Fruit fly (Drosophila melanogaster): ENCODE results near the gene CG2260.

CG2260 gene

DNA sequence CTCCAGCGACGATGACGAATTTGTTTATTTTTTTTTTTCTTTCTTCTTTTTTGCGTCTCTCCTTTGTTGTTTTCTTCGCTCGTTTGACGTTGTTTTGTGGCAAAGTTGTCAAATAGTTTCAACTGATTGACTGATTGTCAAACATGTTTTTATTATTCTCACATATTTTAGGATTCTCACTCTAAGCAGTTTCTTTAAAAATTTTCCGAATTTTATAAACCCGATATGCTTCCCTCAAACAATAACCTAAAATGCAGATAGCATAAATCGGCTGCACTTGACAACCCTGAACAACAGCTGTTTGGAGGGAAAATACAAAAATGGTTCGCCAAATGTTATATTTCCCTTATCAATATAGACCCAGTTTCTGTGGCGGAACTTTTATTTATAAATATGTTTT lies 22.6 kb upstream of the CG2260 start, which contains the start of gene CG17982 (continued):
- peak; percentile 66 for TF ChIP-seq run (tag; optimal IDR thresholded peaks at IDR 0.05)
- peak; percentile 81 for TF ChIP-seq CG17385 (GFP tag; optimal IDR thresholded peaks at IDR 0.05)
- no peak for TF ChIP-seq CG31388 (GFP tag; optimal IDR thresholded peaks at IDR 0.05)
- no peak for TF ChIP-seq CG14965 (GFP tag; optimal IDR thresholded peaks at IDR 0.05; ENCODE audit: borderline replicate concordance)
- no peak for TF ChIP-seq mld (GFP tag; IDR thresholded peaks at IDR 0.05; ENCODE audit: partially characterized antibody)
- TF ChIP-seq Poxn (GFP tag; IDR thresholded peaks at IDR 0.05), result no peak
- TF ChIP-seq Gsc (GFP tag; IDR thresholded peaks at IDR 0.05), result no peak
- TF ChIP-seq CG13894 (tag; optimal IDR thresholded peaks at IDR 0.05), result peak; percentile 90
- peak; percentile 80 for TF ChIP-seq Rx (GFP tag; IDR thresholded peaks at IDR 0.05)
- peak; percentile 80 for TF ChIP-seq CG32767 (GFP tag; IDR thresholded peaks at IDR 0.05)
- TF ChIP-seq Sry-δ (GFP tag; optimal IDR thresholded peaks at IDR 0.05), result peak; percentile 48
- peak; percentile 79 for TF ChIP-seq CG11456 (GFP tag; IDR thresholded peaks at IDR 0.05)
- peak; percentile 77 for TF ChIP-seq jumu (GFP tag; optimal IDR thresholded peaks at IDR 0.05)
- peak; percentile 87 for TF ChIP-seq CG33213 (GFP tag; optimal IDR thresholded peaks at IDR 0.05)
- TF ChIP-seq Abd-B (GFP tag; optimal IDR thresholded peaks at IDR 0.05), result peak; percentile 58
- TF ChIP-seq crol (GFP tag; IDR thresholded peaks at IDR 0.05), result no peak
- peak; percentile 70 for TF ChIP-seq CG6765 (GFP tag; optimal IDR thresholded peaks at IDR 0.05)
- peak; percentile 65 for TF ChIP-seq zen (tag; optimal IDR thresholded peaks at IDR 0.05)
- no peak for TF ChIP-seq Doc3 (GFP tag; IDR thresholded peaks at IDR 0.05; ENCODE audit: partially characterized antibody)
- TF ChIP-seq grau (tag; optimal IDR thresholded peaks at IDR 0.05), result peak; percentile 85
- peak; percentile 83 for TF ChIP-seq tgo (GFP tag; IDR thresholded peaks at IDR 0.05)
- peak; percentile 47 for TF ChIP-seq cato (GFP tag; optimal IDR thresholded peaks at IDR 0.05; ENCODE audit: borderline replicate concordance)
- peak; percentile 86 for TF ChIP-seq phol (tag; optimal IDR thresholded peaks at IDR 0.05)
- peak; percentile 51; the same call in 1 of the 3 replicates for TF ChIP-seq C15 (GFP tag; IDR thresholded peaks at IDR 0.05)
- TF ChIP-seq disco-r (GFP tag; optimal IDR thresholded peaks at IDR 0.05), result peak; percentile 64
- peak; percentile 81 for TF ChIP-seq CG10959 (GFP tag; IDR thresholded peaks at IDR 0.05)
- peak; percentile 72 for TF ChIP-seq Atf-2 (GFP tag; optimal IDR thresholded peaks at IDR 0.05)
- TF ChIP-seq HmgZ (tag; optimal IDR thresholded peaks at IDR 0.05), result peak; percentile 90
- peak; percentile 68 to 81 for TF ChIP-seq chif (GFP tag; optimal IDR thresholded peaks at IDR 0.05)
- TF ChIP-seq CG32772 (GFP tag; IDR thresholded peaks at IDR 0.05), result peak; percentile 73
- peak; percentile 66 for TF ChIP-seq NFAT (GFP tag; IDR thresholded peaks at IDR 0.05)
- TF ChIP-seq mirr (GFP tag; optimal IDR thresholded peaks at IDR 0.05), result peak; percentile 75
- peak; percentile 79 for TF ChIP-seq E2f1 (GFP tag; IDR thresholded peaks at IDR 0.05)
- TF ChIP-seq caup (GFP tag; optimal IDR thresholded peaks at IDR 0.05; ENCODE audit: severe bottlenecking), result peak; percentile 82
- peak; percentile 71 for TF ChIP-seq al (GFP tag; IDR thresholded peaks at IDR 0.05)
- TF ChIP-seq ERR (GFP tag; optimal IDR thresholded peaks at IDR 0.05), result peak; percentile 70
- TF ChIP-seq CG30403 (GFP tag; optimal IDR thresholded peaks at IDR 0.05), result peak; percentile 86
- TF ChIP-seq gcm2 (GFP tag; optimal IDR thresholded peaks at IDR 0.05), result no peak
- peak; percentile 53 for TF ChIP-seq CG12236 (GFP tag; optimal IDR thresholded peaks at IDR 0.05)
- peak; percentile 81 for TF ChIP-seq Ets97D (GFP tag; optimal IDR thresholded peaks at IDR 0.05)
- 0 out of 2 replicates have a peak, but pooled peaks have one; percentile 31 for TF ChIP-seq Adf1 (GFP tag; IDR thresholded peaks at IDR 0.05)
- TF ChIP-seq CG7963 (GFP tag; IDR thresholded peaks at IDR 0.05; ENCODE audit: partially characterized antibody), result no peak
- peak in 1 of 2 experiments; percentile 61 for TF ChIP-seq insv (GFP tag; optimal IDR thresholded peaks at IDR 0.05)
- TF ChIP-seq Taf1 (GFP tag; IDR thresholded peaks at IDR 0.05), result peak; percentile 57
- TF ChIP-seq pnt (GFP tag; optimal IDR thresholded peaks at IDR 0.05), result peak; percentile 71
- TF ChIP-seq nmo (GFP tag; optimal IDR thresholded peaks at IDR 0.05), result peak; percentile 87
- TF ChIP-seq lbe (GFP tag; optimal IDR thresholded peaks at IDR 0.05), result peak; percentile 88
- peak; percentile 82 for TF ChIP-seq CG3281 (GFP tag; optimal IDR thresholded peaks at IDR 0.05)
- no peak for TF ChIP-seq Opbp (GFP tag; IDR thresholded peaks at IDR 0.05; ENCODE audit: partially characterized antibody)
- TF ChIP-seq NfI (GFP tag; optimal IDR thresholded peaks at IDR 0.05), result peak; percentile 88
- peak; percentile 56 for TF ChIP-seq CG31365 (tag; optimal IDR thresholded peaks at IDR 0.05)

Measured in whole organism, embryonic.